Worm (Caenorhabditis elegans): ENCODE results near the gene col-84.

Gene col-84

DNA sequence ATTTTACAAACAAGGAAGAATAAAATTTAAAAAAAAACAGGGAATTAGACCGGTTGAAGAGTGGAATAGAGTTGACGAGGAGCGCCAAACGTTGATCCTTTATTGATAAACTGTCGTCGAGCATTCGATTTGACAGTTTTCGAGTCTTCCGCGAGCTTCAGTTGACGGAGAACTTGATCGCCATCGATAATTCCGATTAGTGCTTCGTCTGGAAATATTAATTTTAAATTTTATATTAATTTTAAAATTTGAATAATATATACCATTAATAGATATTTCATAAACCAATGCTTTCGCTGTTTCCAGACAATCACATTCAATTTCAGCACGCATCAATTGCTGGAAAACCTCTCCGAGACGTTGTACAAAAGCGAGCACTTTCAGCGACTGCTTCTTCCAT, 2.7 kb upstream of the col-84 start, which contains the start of gene K12D12.4:
K12D12.4 (minus strand) TSS at position 101 of the 400 bp plus-strand sequence.
- TF ChIP-seq F10B5.3 (tag; optimal IDR thresholded peaks at IDR 0.05) = no peak
- no peak for TF ChIP-seq lin-29 (GFP tag; IDR thresholded peaks at IDR 0.05)
- TF ChIP-seq snpc-4 (tag; optimal IDR thresholded peaks at IDR 0.05) = no peak
- TF ChIP-seq mxl-3 (GFP tag; optimal IDR thresholded peaks at IDR 0.05) = no peak
- no peak for TF ChIP-seq snpc-1.2 (GFP tag; IDR thresholded peaks at IDR 0.05)
- no peak for TF ChIP-seq saeg-2 (GFP tag; IDR thresholded peaks at IDR 0.05)

ce11 chrII:11868893-11869292, 559 bp downstream of the col-84 start:
- no peak for TF ChIP-seq lim-7 (GFP tag; IDR thresholded peaks at IDR 0.05)
- peak; percentile 78 for TF ChIP-seq set-16 (GFP tag; IDR thresholded peaks at IDR 0.05)
- no peak for TF ChIP-seq pqm-1 (tag; optimal IDR thresholded peaks at IDR 0.05)

DNA sequence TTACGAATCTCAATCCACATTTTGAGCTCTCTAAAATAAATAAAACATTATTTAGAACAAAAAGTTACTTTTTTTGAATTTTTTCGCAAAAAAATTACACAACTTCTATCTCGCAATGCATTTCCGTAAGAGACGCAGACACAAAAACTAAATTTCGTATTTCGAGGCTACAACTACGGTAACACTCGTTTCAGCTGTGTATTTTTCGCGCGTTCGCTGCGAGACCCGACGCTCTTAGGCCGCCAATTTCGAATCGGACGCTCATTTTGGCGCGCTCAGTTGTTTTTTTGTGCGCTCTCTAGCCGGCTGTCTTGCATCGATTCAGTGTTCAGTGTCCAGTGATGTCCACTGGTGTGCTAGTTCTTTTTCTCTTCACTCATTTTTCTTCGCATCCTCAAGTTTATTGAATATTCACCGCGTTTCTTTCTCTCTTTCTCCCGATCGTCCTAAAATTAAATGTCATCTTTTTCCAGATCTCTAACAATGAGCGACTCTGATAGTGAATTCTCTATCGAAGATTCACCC, 6.4 kb downstream of the col-84 start, which contains the start of the genes npp-3 and top-2:
npp-3 (minus strand) TSS at position 115 of the 525 bp plus-strand sequence.
top-2 (plus strand) TSS at position 475 of the 525 bp plus-strand sequence.
- peak; percentile 59 for TF ChIP-seq lin-15B (tag; optimal IDR thresholded peaks at IDR 0.05)
- peak; percentile 81 for TF ChIP-seq zfp-2 (tag; optimal IDR thresholded peaks at IDR 0.05)
- no peak for TF ChIP-seq ztf-7 (tag; optimal IDR thresholded peaks at IDR 0.05)
- peak; percentile 79 for TF ChIP-seq dmd-6 (GFP tag; IDR thresholded peaks at IDR 0.05)
- peak; percentile 47 for TF ChIP-seq R02D3.7 (tag; optimal IDR thresholded peaks at IDR 0.05)
- TF ChIP-seq F49E8.2 (tag; optimal IDR thresholded peaks at IDR 0.05; ENCODE audit: borderline replicate concordance) = peak; percentile 89
- TF ChIP-seq snpc-1.2 (GFP tag; IDR thresholded peaks at IDR 0.05) = peak; percentile 72
- no peak for TF ChIP-seq ztf-11 (tag; optimal IDR thresholded peaks at IDR 0.05)
- TF ChIP-seq nhr-28 (tag; optimal IDR thresholded peaks at IDR 0.05) = peak; percentile 73
- TF ChIP-seq dve-1 (tag; optimal IDR thresholded peaks at IDR 0.05; ENCODE audit: insufficient read depth) = peak; percentile 93
- TF ChIP-seq jun-1 (tag; optimal IDR thresholded peaks at IDR 0.05) = peak; percentile 75
- TF ChIP-seq hmg-1.1 (GFP tag; IDR thresholded peaks at IDR 0.05) = peak; percentile 94
- peak; percentile 87 for TF ChIP-seq nhr-25 (tag; optimal IDR thresholded peaks at IDR 0.05; ENCODE audit: borderline replicate concordance, insufficient read depth)
- peak; percentile 40; the same call in 1 of the 2 replicates for TF ChIP-seq lin-1 (GFP tag; IDR thresholded peaks at IDR 0.05)
- peak; percentile 89 for TF ChIP-seq T26A8.4 (GFP tag; IDR thresholded peaks at IDR 0.05)
- peak; percentile 99 for TF ChIP-seq dpl-1 (GFP tag; optimal IDR thresholded peaks at IDR 0.05)
- TF ChIP-seq ceh-62 (tag; optimal IDR thresholded peaks at IDR 0.05) = no peak
- TF ChIP-seq ZK337.2 (GFP tag; IDR thresholded peaks at IDR 0.05) = no peak
- peak; percentile 63 for TF ChIP-seq spr-3 (GFP tag; optimal IDR thresholded peaks at IDR 0.05)
- peak; percentile 84 for TF ChIP-seq vab-7 (GFP tag; IDR thresholded peaks at IDR 0.05)
- TF ChIP-seq mxl-3 (GFP tag; optimal IDR thresholded peaks at IDR 0.05) = peak; percentile 3
- TF ChIP-seq F37D6.2 (tag; optimal IDR thresholded peaks at IDR 0.05) = peak; percentile 93
- TF ChIP-seq egl-27 (tag; optimal IDR thresholded peaks at IDR 0.05) = no peak
- TF ChIP-seq Y5F2A.4 (GFP tag; optimal IDR thresholded peaks at IDR 0.05) = no peak
- peak; percentile 84 for TF ChIP-seq mdt-29 (GFP tag; IDR thresholded peaks at IDR 0.05)
- 0 out of 2 replicates have a peak, but pooled peaks have one; percentile 10 for TF ChIP-seq php-3 (GFP tag; IDR thresholded peaks at IDR 0.05)
- peak; percentile 95 for TF ChIP-seq rbr-2 (tag; optimal IDR thresholded peaks at IDR 0.05)
- no peak for TF ChIP-seq daf-19 (GFP tag; conservative IDR thresholded peaks at IDR 0.05)
- peak; percentile 93 for TF ChIP-seq lin-13 (GFP tag; optimal IDR thresholded peaks at IDR 0.05)
- peak; percentile 70 for TF ChIP-seq nhr-48 (tag; optimal IDR thresholded peaks at IDR 0.05)
- no peak for TF ChIP-seq dmd-8 (GFP tag; IDR thresholded peaks at IDR 0.05)
- TF ChIP-seq hlh-30 (tag; optimal IDR thresholded peaks at IDR 0.05; ENCODE audit: insufficient read depth) = peak; percentile 93
- TF ChIP-seq nhr-77 (tag; optimal IDR thresholded peaks at IDR 0.05) = peak; percentile 56
- peak; percentile 98 to 99 for TF ChIP-seq lsy-2 (tag; optimal IDR thresholded peaks at IDR 0.05)
- peak; percentile 100 for TF ChIP-seq D1046.2 (GFP tag; IDR thresholded peaks at IDR 0.05)
- peak; percentile 87 for TF ChIP-seq Y48G9A.11 (GFP tag; IDR thresholded peaks at IDR 0.05)
- TF ChIP-seq cey-2 (tag; optimal IDR thresholded peaks at IDR 0.05; ENCODE audit: borderline replicate concordance, insufficient read depth) = no peak
- TF ChIP-seq aha-1 (tag) = peak; percentile 93
- TF ChIP-seq ctbp-1 (GFP tag; IDR thresholded peaks at IDR 0.05) = peak; percentile 87
- no peak for TF ChIP-seq nhr-111 (GFP tag; optimal IDR thresholded peaks at IDR 0.05)

All from whole organism, L4 larva.